Worm (Caenorhabditis elegans) whole organism, late embryonic: ENCODE results near the gene F54D10.7.

Source experiments
- dve-1 ChIP-seq: sonication (generic microtip); optimal IDR thresholded peaks from 2 replicates; lab custom pipeline; 2017; ENCODE audit warnings: antibody characterized with exemption, mild to moderate bottlenecking, missing genetic modification characterization, missing compliant biosample characterization
- pha-4 ChIP-seq: fragments of 150-350 bp; optimal IDR thresholded peaks from 2 replicates; lab custom pipeline; 2018; ENCODE audit warnings: missing biosample characterization, missing genetic modification reagents, missing genetic modification characterization

ce11 chrII:3850655-3851054 is 29.6 kb upstream of the F54D10.7 start, which contains the start of gene nhr-72:
- no peak for TF ChIP-seq pha-4
- TF ChIP-seq dve-1 (tag; lab: Kevin White, UChicago): no peak
